Worm (Caenorhabditis elegans) whole organism, late embryonic: ENCODE results near the gene abhd-3.2.

Experiments
- ama-1 ChIP-seq: fragments of 150-350 bp; optimal IDR thresholded peaks from 2 replicates; lab custom pipeline; 2014
- ceh-34 ChIP-seq: sonication (generic microtip); optimal IDR thresholded peaks from 2 replicates; lab custom pipeline; 2016; ENCODE audit warnings: mild to moderate bottlenecking, missing genetic modification characterization, missing compliant biosample characterization
- ceh-45 ChIP-seq: fragments of 200-800 bp; sonication (Bioruptor generic); IDR thresholded peaks from 2 replicates; pipeline ENCODE4 v1.3.6; 2022; ENCODE audit warnings: missing genetic modification reagents, missing genetic modification characterization, missing compliant biosample characterization
- che-1 ChIP-seq: sonication (generic microtip); optimal IDR thresholded peaks from 2 replicates; lab custom pipeline; 2016; ENCODE audit warnings: mild to moderate bottlenecking, missing genetic modification characterization, missing compliant biosample characterization
- eyg-1 ChIP-seq: sonication (generic microtip); optimal IDR thresholded peaks from 2 replicates; lab custom pipeline; 2016; ENCODE audit warnings: missing genotype, missing genetic modification characterization, missing compliant biosample characterization
- fkh-10 ChIP-seq: fragments of 150-350 bp; optimal IDR thresholded peaks from 2 replicates; lab custom pipeline; 2014; ENCODE audit warnings: missing biosample characterization, missing genetic modification reagents, missing genetic modification characterization
- hlh-30 ChIP-seq: sonication (generic microtip); optimal IDR thresholded peaks from 2 replicates; lab custom pipeline; 2017; ENCODE audit warnings: antibody characterized with exemption, missing genetic modification characterization, missing compliant biosample characterization; ENCODE audit not compliant: insufficient read depth
- hlh-6 ChIP-seq: sonication (generic microtip); optimal IDR thresholded peaks from 2 replicates; lab custom pipeline; 2016; ENCODE audit warnings: missing genotype, missing genetic modification characterization, missing compliant biosample characterization
- mec-3 ChIP-seq: sonication (generic microtip); optimal IDR thresholded peaks from 2 replicates; lab custom pipeline; 2016; ENCODE audit warnings: borderline replicate concordance, missing genetic modification characterization, missing compliant biosample characterization
- nfya-1 ChIP-seq: sonication (generic microtip); optimal IDR thresholded peaks from 2 replicates; lab custom pipeline; 2017; ENCODE audit warnings: missing genetic modification characterization, mild to moderate bottlenecking, missing compliant biosample characterization, antibody characterized with exemption, moderate library complexity
- pha-4 ChIP-seq: fragments of 150-350 bp; optimal IDR thresholded peaks from 2 replicates; lab custom pipeline; 2018; ENCODE audit warnings: missing biosample characterization, missing genetic modification reagents, missing genetic modification characterization
- pqm-1 ChIP-seq: sonication (generic microtip); optimal IDR thresholded peaks from 2 replicates; lab custom pipeline; 2016; ENCODE audit warnings: missing genetic modification characterization, missing compliant biosample characterization
- ref-2 ChIP-seq: sonication (generic microtip); optimal IDR thresholded peaks from 2 replicates; lab custom pipeline; 2016; ENCODE audit warnings: missing genetic modification characterization, missing compliant biosample characterization
- unc-86 ChIP-seq: sonication (generic microtip); optimal IDR thresholded peaks from 2 replicates; lab custom pipeline; 2016; ENCODE audit warnings: missing genetic modification characterization, missing compliant biosample characterization

DNA sequence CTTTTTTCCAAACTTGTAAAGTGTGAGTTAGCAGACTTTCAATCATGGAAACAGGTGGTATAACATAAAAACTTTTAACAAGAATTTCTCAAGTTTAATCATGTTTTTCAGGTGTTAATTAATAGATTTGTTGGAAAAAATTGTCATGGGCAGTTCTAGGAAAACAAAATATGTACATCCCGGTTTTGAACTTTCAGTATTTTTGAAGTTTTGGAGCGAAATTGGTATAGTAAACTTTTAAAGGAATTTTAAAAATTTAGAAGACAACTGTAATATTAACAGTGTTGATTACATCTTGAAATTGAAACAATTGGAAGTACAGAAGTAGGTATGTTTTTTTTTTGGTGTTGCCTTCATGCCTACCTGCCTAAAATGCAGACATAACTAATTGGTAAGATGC, 16.9 kb upstream of the abhd-3.2 start:
- TF ChIP-seq hlh-30 (tag; lab: Kevin White, UChicago): no peak
- no peak for TF ChIP-seq ama-1
- TF ChIP-seq nfya-1 (tag; lab: Kevin White, UChicago): no peak
- TF ChIP-seq eyg-1: no peak
- no peak for TF ChIP-seq pqm-1
- TF ChIP-seq unc-86: no peak
- TF ChIP-seq mec-3: no peak
- TF ChIP-seq hlh-6 (tag; lab: Kevin White, UChicago): no peak
- TF ChIP-seq che-1 (tag; lab: Kevin White, UChicago): no peak
- no peak for TF ChIP-seq ref-2
- TF ChIP-seq ceh-34: no peak
- TF ChIP-seq fkh-10 (GFP tag; lab: Kevin White, UChicago): no peak
- TF ChIP-seq ceh-45 (GFP tag; lab: Robert Waterston, UW): no peak
- no peak for TF ChIP-seq pha-4
